Worm (Caenorhabditis elegans) whole organism, midembryonic: ENCODE measurements around the gene T24F1.7.

ENCODE experiments used
- T22C8.4 ChIP-seq: fragments of 200-800 bp; sonication (Bioruptor generic); IDR thresholded peaks from 2 replicates; pipeline ENCODE4 v1.3.6; 2022; ENCODE audit warnings: missing genetic modification characterization, missing compliant biosample characterization
- cog-1 ChIP-seq: sonication (generic microtip); optimal IDR thresholded peaks from 2 replicates; lab custom pipeline; 2016; ENCODE audit warnings: missing genetic modification characterization, missing compliant biosample characterization
- flt-1 ChIP-seq: fragments of 200-800 bp; sonication (Bioruptor generic); IDR thresholded peaks from 2 replicates; pipeline ENCODE4 v1.3.6; 2022; ENCODE audit warnings: missing genetic modification characterization, missing compliant biosample characterization
- klf-2 ChIP-seq: fragments of 200-800 bp; sonication (Bioruptor generic); conservative IDR thresholded peaks from 2 replicates; pipeline ENCODE4 v1.3.6; 2022; ENCODE audit warnings: missing genetic modification reagents, missing genetic modification characterization, missing compliant biosample characterization
- med-1 ChIP-seq: sonication (generic microtip); optimal IDR thresholded peaks from 2 replicates; lab custom pipeline; 2017; ENCODE audit warnings: missing genetic modification characterization, mild to moderate bottlenecking, missing compliant biosample characterization, antibody characterized with exemption, missing genetic modification reagents; ENCODE audit not compliant: insufficient read depth
- ref-1 ChIP-seq: fragments of 200-800 bp; sonication (Bioruptor generic); conservative IDR thresholded peaks from 2 replicates; pipeline ENCODE4 v1.3.6; 2022; ENCODE audit warnings: missing genetic modification reagents, missing genetic modification characterization, missing compliant biosample characterization
- tab-1 ChIP-seq: fragments of 200-800 bp; sonication (Bioruptor generic); IDR thresholded peaks from 2 replicates; pipeline ENCODE4 v1.3.6; 2022; ENCODE audit warnings: missing genetic modification characterization, missing compliant biosample characterization
- ztf-23 ChIP-seq: fragments of 200-800 bp; sonication (Bioruptor generic); IDR thresholded peaks from 2 replicates; pipeline ENCODE4 v1.3.6; 2022; ENCODE audit warnings: missing genetic modification reagents, missing genetic modification characterization, missing compliant biosample characterization
- ztf-29 ChIP-seq: fragments of 200-800 bp; sonication (Bioruptor generic); IDR thresholded peaks from 2 replicates; pipeline ENCODE4 v1.3.6; 2022; ENCODE audit warnings: missing genetic modification reagents, missing genetic modification characterization, missing compliant biosample characterization

The T24F1.7 gene

ce11 chrII:11284701-11285100, 27.6 kb upstream of the T24F1.7 start:
- TF ChIP-seq tab-1 (no peak), ref-1 (GFP tag; lab: Robert Waterston, UW) (no peak), cog-1 (no peak), ztf-29 (GFP tag; lab: Robert Waterston, UW) (no peak), T22C8.4 (GFP tag; lab: Robert Waterston, UW) (no peak), ztf-23 (GFP tag; lab: Robert Waterston, UW) (no peak), med-1 (no peak), flt-1 (GFP tag; lab: Robert Waterston, UW) (no peak)

ce11 chrII:11285282-11285933, 26.9 kb upstream of the T24F1.7 start:
- TF ChIP-seq cog-1 (no peak), flt-1 (GFP tag; lab: Robert Waterston, UW) (no peak), tab-1 (no peak), klf-2 (GFP tag; lab: Robert Waterston, UW) (no peak), ztf-23 (GFP tag; lab: Robert Waterston, UW) (no peak), med-1 (no peak), ztf-29 (GFP tag; lab: Robert Waterston, UW) (no peak), ref-1 (GFP tag; lab: Robert Waterston, UW) (no peak), T22C8.4 (GFP tag; lab: Robert Waterston, UW) (no peak)

ce11 chrII:11286445-11286844, 25.9 kb upstream of the T24F1.7 start:
- no peak for TF ChIP-seq cog-1
- TF ChIP-seq klf-2 (GFP tag; lab: Robert Waterston, UW), result no peak
- no peak for TF ChIP-seq ztf-29 (GFP tag; lab: Robert Waterston, UW)
- TF ChIP-seq med-1, result no peak
- TF ChIP-seq ref-1 (GFP tag; lab: Robert Waterston, UW), result no peak
- no peak for TF ChIP-seq tab-1
- no peak for TF ChIP-seq flt-1 (GFP tag; lab: Robert Waterston, UW)
- TF ChIP-seq ztf-23 (GFP tag; lab: Robert Waterston, UW), result no peak
- TF ChIP-seq T22C8.4 (GFP tag; lab: Robert Waterston, UW), result no peak

ce11 chrII:11288148-11288547, 24.2 kb upstream of the T24F1.7 start:
- no peak for TF ChIP-seq T22C8.4 (GFP tag; lab: Robert Waterston, UW)

ce11 chrII:11290109-11290784, 22.1 kb upstream of the T24F1.7 start, which contains the start of gene C47G2.3:
Gene C47G2.3 (minus strand): TSS chrII:11290159.
- TF ChIP-seq tab-1 (no peak), cog-1 (no peak), ztf-23 (GFP tag; lab: Robert Waterston, UW) (no peak), flt-1 (GFP tag; lab: Robert Waterston, UW) (no peak)

- no peak for TF ChIP-seq cog-1
- TF ChIP-seq T22C8.4 (GFP tag; lab: Robert Waterston, UW), result no peak
- no peak for TF ChIP-seq flt-1 (GFP tag; lab: Robert Waterston, UW)
- no peak for TF ChIP-seq tab-1
- TF ChIP-seq med-1, result no peak
- TF ChIP-seq ztf-23 (GFP tag; lab: Robert Waterston, UW), result no peak
- no peak for TF ChIP-seq klf-2 (GFP tag; lab: Robert Waterston, UW)
- TF ChIP-seq ztf-29 (GFP tag; lab: Robert Waterston, UW), result no peak
- no peak for TF ChIP-seq ref-1 (GFP tag; lab: Robert Waterston, UW)
Measured at ce11 chrII:11293433-11293832, 18.9 kb upstream of the T24F1.7 start, which contains the start of gene C47G2.4. Gene C47G2.4 (minus strand): TSS chrII:11293606.

ce11 chrII:11297217-11297738, 15.0 kb upstream of the T24F1.7 start, which contains the start of gene saps-1:
Gene saps-1 (plus strand): TSS chrII:11297688.
- no peak for TF ChIP-seq tab-1
- TF ChIP-seq ztf-29 (GFP tag; lab: Robert Waterston, UW), result no peak
- TF ChIP-seq flt-1 (GFP tag; lab: Robert Waterston, UW), result no peak
- no peak for TF ChIP-seq ref-1 (GFP tag; lab: Robert Waterston, UW)
- TF ChIP-seq cog-1, result no peak
- no peak for TF ChIP-seq T22C8.4 (GFP tag; lab: Robert Waterston, UW)
- TF ChIP-seq med-1, result no peak
- no peak for TF ChIP-seq ztf-23 (GFP tag; lab: Robert Waterston, UW)
- TF ChIP-seq klf-2 (GFP tag; lab: Robert Waterston, UW), result no peak

ce11 chrII:11301059-11301458, 11.3 kb upstream of the T24F1.7 start, which contains the start of gene raga-1:
Gene raga-1 (plus strand): TSS chrII:11301359.
- TF ChIP-seq ztf-23 (GFP tag; lab: Robert Waterston, UW) (no peak), med-1 (no peak), tab-1 (no peak), ref-1 (GFP tag; lab: Robert Waterston, UW) (no peak), klf-2 (GFP tag; lab: Robert Waterston, UW) (no peak), flt-1 (GFP tag; lab: Robert Waterston, UW) (no peak), ztf-29 (GFP tag; lab: Robert Waterston, UW) (no peak), cog-1 (no peak), T22C8.4 (GFP tag; lab: Robert Waterston, UW) (no peak)

ce11 chrII:11302591-11302990, 9.7 kb upstream of the T24F1.7 start, which contains the start of gene samp-1:
Gene samp-1 (plus strand): TSS chrII:11302891.
- TF ChIP-seq ref-1 (GFP tag; lab: Robert Waterston, UW), result no peak
- TF ChIP-seq cog-1, result no peak
- TF ChIP-seq tab-1, result no peak
- TF ChIP-seq klf-2 (GFP tag; lab: Robert Waterston, UW), result no peak
- TF ChIP-seq med-1, result no peak
- TF ChIP-seq T22C8.4 (GFP tag; lab: Robert Waterston, UW), result no peak
- no peak for TF ChIP-seq ztf-29 (GFP tag; lab: Robert Waterston, UW)
- no peak for TF ChIP-seq ztf-23 (GFP tag; lab: Robert Waterston, UW)
- no peak for TF ChIP-seq flt-1 (GFP tag; lab: Robert Waterston, UW)
